Fruit fly (Drosophila melanogaster): Measurements from ENCODE around the gene CG11828.

dm6 chr3R:28888561-28889426, 34.0 kb upstream of the CG11828 start:
- TF ChIP-seq pan (optimal IDR thresholded peaks at IDR 0.05) (no peak), psq (optimal IDR thresholded peaks at IDR 0.05) (no peak), usp (GFP tag; optimal IDR thresholded peaks at IDR 0.05) (no peak)
